Fruit fly (Drosophila melanogaster) whole organism, embryonic: ENCODE measurements around the gene CG13113.
A peak's percentile ranks its signal among the peaks of the same experiment; 100 is the strongest.

ENCODE experiments used
- ATbp ChIP-seq: fragments of 200-800 bp; sonication (Bioruptor generic); optimal IDR thresholded peaks from 2 replicates; lab custom pipeline; 2017; ENCODE audit warnings: missing biosample characterization, mild to moderate bottlenecking, missing genetic modification characterization, missing genetic modification reagents
- Atf-2 ChIP-seq: fragments of 200-800 bp; sonication (Bioruptor generic); optimal IDR thresholded peaks from 2 replicates; lab custom pipeline; 2016; ENCODE audit warnings: missing biosample characterization, missing genetic modification characterization
- CG11398 ChIP-seq: fragments of 200-800 bp; sonication (Bioruptor generic); optimal IDR thresholded peaks from 2 replicates; lab custom pipeline; 2016; ENCODE audit warnings: missing biosample characterization, missing genetic modification characterization
- CG15073 ChIP-seq: fragments of 200-800 bp; sonication (Bioruptor generic); optimal IDR thresholded peaks from 2 replicates; lab custom pipeline; 2016; ENCODE audit warnings: missing biosample characterization, missing genetic modification characterization
- CG15479 ChIP-seq: fragments of 200-800 bp; sonication (Bioruptor generic); optimal IDR thresholded peaks from 3 replicates; lab custom pipeline; 2019; ENCODE audit warnings: missing biosample characterization, mild to moderate bottlenecking, missing genetic modification characterization, moderate library complexity
- CG1603 ChIP-seq: fragments of 200-800 bp; sonication (Bioruptor generic); optimal IDR thresholded peaks from 2 replicates; lab custom pipeline; 2019; ENCODE audit warnings: missing biosample characterization, mild to moderate bottlenecking, missing genetic modification characterization, moderate library complexity
- CG16813 ChIP-seq: fragments of 200-800 bp; sonication (Bioruptor generic); IDR thresholded peaks from 3 replicates; pipeline ENCODE4 v1.3.6; 2022; ENCODE audit warnings: missing biosample characterization, missing genetic modification characterization; ENCODE audit not compliant: partially characterized antibody
- CG2116 ChIP-seq: fragments of 200-800 bp; sonication (Bioruptor generic); optimal IDR thresholded peaks from 3 replicates; lab custom pipeline; 2018; ENCODE audit warnings: missing biosample characterization, mild to moderate bottlenecking, missing genetic modification characterization
- CG2712 ChIP-seq: fragments of 200-800 bp; optimal IDR thresholded peaks from 3 replicates; lab custom pipeline; 2019; ENCODE audit warnings: missing biosample characterization, mild to moderate bottlenecking, missing genetic modification characterization, moderate library complexity
- CG31388 ChIP-seq: fragments of 200-800 bp; sonication (Bioruptor generic); optimal IDR thresholded peaks from 2 replicates; lab custom pipeline; 2016; ENCODE audit warnings: missing biosample characterization, missing genetic modification characterization
- CG32532 ChIP-seq: fragments of 200-800 bp; sonication (Bioruptor generic); IDR thresholded peaks from 2 replicates; pipeline ENCODE4 v1.3.6; 2022; ENCODE audit warnings: missing biosample characterization, missing genetic modification characterization
- CG3281 ChIP-seq: fragments of 200-800 bp; sonication (Bioruptor generic); optimal IDR thresholded peaks from 3 replicates; lab custom pipeline; 2017; ENCODE audit warnings: missing biosample characterization, mild to moderate bottlenecking, missing genetic modification characterization
- CG3726 ChIP-seq: fragments of 200-800 bp; sonication (Bioruptor generic); IDR thresholded peaks from 3 replicates; pipeline ENCODE4, ENCODE4 v1.3.6; 2022; ENCODE audit warnings: missing biosample characterization, missing genetic modification characterization
- CG4617 ChIP-seq: fragments of 200-800 bp; sonication (Bioruptor generic); optimal IDR thresholded peaks from 3 replicates; lab custom pipeline; 2016; ENCODE audit warnings: missing biosample characterization, missing genetic modification characterization, borderline replicate concordance
- CG7987 ChIP-seq: fragments of 200-800 bp; sonication (Bioruptor generic); optimal IDR thresholded peaks from 2 replicates; lab custom pipeline; 2018; ENCODE audit warnings: missing biosample characterization, mild to moderate bottlenecking, missing genetic modification characterization, moderate library complexity
- CG8765 ChIP-seq: fragments of 200-800 bp; sonication (Bioruptor generic); IDR thresholded peaks from 2 replicates; pipeline ENCODE4 v1.3.6; 2022; ENCODE audit warnings: missing biosample characterization, missing genetic modification characterization
- Chrac-16 ChIP-seq: fragments of 200-800 bp; sonication (Bioruptor generic); optimal IDR thresholded peaks from 3 replicates; lab custom pipeline; 2016; ENCODE audit warnings: missing biosample characterization, missing genetic modification characterization
- CoRest ChIP-seq: fragments of 200-800 bp; sonication (Bioruptor generic); optimal IDR thresholded peaks from 3 replicates; lab custom pipeline; 2018; ENCODE audit warnings: missing biosample characterization, mild to moderate bottlenecking, missing genetic modification characterization, moderate library complexity
- D19B ChIP-seq: fragments of 200-800 bp; sonication (Bioruptor generic); optimal IDR thresholded peaks from 2 replicates; lab custom pipeline; 2017; ENCODE audit warnings: missing biosample characterization, mild to moderate bottlenecking, missing genetic modification characterization
- Dek ChIP-seq: fragments of 200-800 bp; sonication (Bioruptor generic); optimal IDR thresholded peaks from 3 replicates; lab custom pipeline; 2019; ENCODE audit warnings: missing biosample characterization, mild to moderate bottlenecking, missing genetic modification characterization, moderate library complexity
- Dfd ChIP-seq, 2 experiments: fragments of >200 bp; optimal IDR thresholded peaks; 2 replicates each; lab custom pipeline; 2017; ENCODE audit warnings: missing biosample characterization in 2 of 2, missing genetic modification characterization in 2 of 2
- Drgx ChIP-seq: fragments of 200-800 bp; sonication (Bioruptor generic); IDR thresholded peaks from 2 replicates; pipeline ENCODE4 v1.3.6; 2022; ENCODE audit warnings: missing biosample characterization, missing genetic modification characterization
- Ets65A ChIP-seq: fragments of 200-800 bp; sonication (Bioruptor generic); peaks from one replicate; lab custom pipeline; 2016; ENCODE audit warnings: missing biosample characterization, missing genetic modification characterization
- Gsc ChIP-seq: fragments of 200-800 bp; sonication (Bioruptor generic); IDR thresholded peaks from 2 replicates; pipeline ENCODE4 v1.3.6; 2022; ENCODE audit warnings: missing biosample characterization, missing genetic modification characterization
- Myb ChIP-seq: fragments of 200-800 bp; sonication (Bioruptor generic); optimal IDR thresholded peaks from 2 replicates; lab custom pipeline; 2016; ENCODE audit warnings: missing biosample characterization, missing genetic modification characterization
- NFAT ChIP-seq: fragments of 200-800 bp; sonication (Bioruptor generic); IDR thresholded peaks from 2 replicates; pipeline ENCODE4 v1.3.6; 2022; ENCODE audit warnings: missing biosample characterization, missing genetic modification characterization
- Nf-YB ChIP-seq: fragments of 200-800 bp; sonication (Bioruptor generic); optimal IDR thresholded peaks from 3 replicates; lab custom pipeline; 2019; ENCODE audit warnings: missing biosample characterization, mild to moderate bottlenecking, missing genetic modification characterization, moderate library complexity
- Rx ChIP-seq: fragments of 200-800 bp; sonication (Bioruptor generic); IDR thresholded peaks from 2 replicates; pipeline ENCODE4 v1.3.6; 2022; ENCODE audit warnings: missing biosample characterization, missing genetic modification characterization
- Sin3A ChIP-seq: fragments of >200 bp; optimal IDR thresholded peaks from 2 replicates; lab custom pipeline; 2018
- Sox102F ChIP-seq: fragments of 200-800 bp; sonication (Bioruptor generic); optimal IDR thresholded peaks from 2 replicates; lab custom pipeline; 2018; ENCODE audit warnings: missing biosample characterization, mild to moderate bottlenecking, missing genetic modification characterization, moderate library complexity
- YL-1 ChIP-seq: fragments of 200-800 bp; sonication (Bioruptor generic); optimal IDR thresholded peaks from 3 replicates; lab custom pipeline; 2017; ENCODE audit warnings: missing biosample characterization, mild to moderate bottlenecking, missing genetic modification characterization
- ab ChIP-seq: fragments of 200-800 bp; sonication (Bioruptor generic); optimal IDR thresholded peaks from 2 replicates; lab custom pipeline; 2016; ENCODE audit warnings: missing biosample characterization, missing genetic modification characterization
- amos ChIP-seq: fragments of 200-800 bp; sonication (Bioruptor generic); IDR thresholded peaks from 2 replicates; pipeline ENCODE4 v1.3.6; 2022; ENCODE audit warnings: missing biosample characterization, missing genetic modification characterization; ENCODE audit not compliant: partially characterized antibody
- bcd ChIP-seq: fragments of 200-800 bp; sonication (Bioruptor generic); optimal IDR thresholded peaks from 2 replicates; lab custom pipeline; 2017; ENCODE audit warnings: missing biosample characterization, mild to moderate bottlenecking, missing genetic modification characterization
- chn ChIP-seq: fragments of 200-800 bp; sonication (Bioruptor generic); optimal IDR thresholded peaks from 2 replicates; lab custom pipeline; 2016; ENCODE audit warnings: missing biosample characterization, missing genetic modification characterization
- da ChIP-seq: fragments of 200-800 bp; sonication (Bioruptor generic); optimal IDR thresholded peaks from 2 replicates; lab custom pipeline; 2016; ENCODE audit warnings: missing biosample characterization, missing genetic modification characterization
- disco-r ChIP-seq: fragments of 200-800 bp; sonication (Bioruptor generic); optimal IDR thresholded peaks from 2 replicates; lab custom pipeline; 2016; ENCODE audit warnings: missing biosample characterization, missing genetic modification characterization
- fru ChIP-seq: fragments of >200 bp; optimal IDR thresholded peaks from 2 replicates; lab custom pipeline; 2017
- gfzf ChIP-seq: fragments of 200-800 bp; sonication (Bioruptor generic); optimal IDR thresholded peaks from 2 replicates; lab custom pipeline; 2016; ENCODE audit warnings: missing biosample characterization, mild to moderate bottlenecking, missing genetic modification characterization, moderate library complexity
- hbn ChIP-seq: fragments of 200-800 bp; sonication (Bioruptor generic); IDR thresholded peaks from 2 replicates; pipeline ENCODE4 v1.3.6; 2022; ENCODE audit warnings: missing biosample characterization, missing genetic modification characterization; ENCODE audit not compliant: partially characterized antibody
- jigr1 ChIP-seq: fragments of 200-800 bp; sonication (Bioruptor generic); IDR thresholded peaks from 3 replicates; pipeline ENCODE4 v1.3.6; 2022; ENCODE audit warnings: missing biosample characterization, missing genetic modification characterization
- kah ChIP-seq: fragments of 200-800 bp; sonication (Bioruptor generic); optimal IDR thresholded peaks from 2 replicates; lab custom pipeline; 2018; ENCODE audit warnings: missing biosample characterization, mild to moderate bottlenecking, missing genetic modification characterization
- kay ChIP-seq: fragments of 200-800 bp; sonication (Bioruptor generic); optimal IDR thresholded peaks from 2 replicates; lab custom pipeline; 2016; ENCODE audit warnings: missing biosample characterization, missing genetic modification characterization
- lmd ChIP-seq: fragments of 200-800 bp; sonication (Bioruptor generic); IDR thresholded peaks from 2 replicates; pipeline ENCODE4 v1.3.6; 2022; ENCODE audit warnings: missing biosample characterization, missing genetic modification characterization
- maf-S ChIP-seq: fragments of 200-800 bp; sonication (Bioruptor generic); optimal IDR thresholded peaks from 2 replicates; lab custom pipeline; 2016; ENCODE audit warnings: missing biosample characterization, missing genetic modification characterization
- pan ChIP-seq, 4 experiments: fragments of >200 bp in 3 of 4; fragments of 200-800 bp in 1 of 4; sonication (Bioruptor generic) in 1 of 4; optimal IDR thresholded peaks in 3 of 4; IDR thresholded peaks in 1 of 4; 2 replicates each; pipeline versions ENCODE4 v1.3.6 to Lab custom; 2017 to 2022; ENCODE audit warnings: missing biosample characterization in 2 of 4, missing genetic modification characterization in 2 of 4, mixed read lengths in 1 of 4
- pho ChIP-seq: fragments of 200-800 bp; sonication (Bioruptor generic); optimal IDR thresholded peaks from 2 replicates; lab custom pipeline; 2016; ENCODE audit warnings: missing biosample characterization, missing genetic modification characterization
- pita ChIP-seq: fragments of 200-800 bp; sonication (Bioruptor generic); optimal IDR thresholded peaks from 2 replicates; lab custom pipeline; 2017; ENCODE audit warnings: missing biosample characterization, mild to moderate bottlenecking, missing genetic modification characterization
- tup ChIP-seq: fragments of 200-800 bp; sonication (Bioruptor generic); optimal IDR thresholded peaks from 2 replicates; lab custom pipeline; 2016; ENCODE audit warnings: missing biosample characterization, mild to moderate bottlenecking, missing genetic modification characterization, moderate library complexity
- vnd ChIP-seq: fragments of 200-800 bp; sonication (Bioruptor generic); IDR thresholded peaks from 3 replicates; pipeline ENCODE4 v1.3.6; 2022; ENCODE audit warnings: missing biosample characterization, missing genetic modification characterization; ENCODE audit not compliant: partially characterized antibody

Gene CG13113

dm6 chr2L:9576269-9576933 is 32.4 kb downstream of the CG13113 start, which contains the start of gene Mtpalpha (continued):
- TF ChIP-seq YL-1 (GFP tag; lab: Kevin White, UChicago) (peak; percentile 67), chn (GFP tag; lab: Kevin White, UChicago) (no peak), pan (optimal IDR thresholded peaks at IDR 0.05; lab: Kevin White, UChicago) (no peak), pan (GFP tag; optimal IDR thresholded peaks at IDR 0.05 in 1 of 2, IDR thresholded peaks at IDR 0.05 in 1 of 2) (peak in 1 of 2 experiments; percentile 18), amos (GFP tag; lab: Robert Waterston, UW) (no peak), pita (GFP tag; lab: Kevin White, UChicago) (peak; percentile 29), Chrac-16 (GFP tag; lab: Kevin White, UChicago) (peak; percentile 56), D19B (GFP tag; lab: Kevin White, UChicago) (no peak), maf-S (GFP tag; lab: Kevin White, UChicago) (no peak), jigr1 (GFP tag; lab: Robert Waterston, UW) (no peak), CG11398 (no peak), Rx (no peak), fru (lab: Kevin White, UChicago) (no peak), kah (peak; percentile 88), kay (no peak), CG4617 (GFP tag; lab: Kevin White, UChicago) (peak; percentile 61), disco-r (GFP tag; lab: Kevin White, UChicago) (no peak), CG3726 (GFP tag; lab: Robert Waterston, UW) (no peak), CG32532 (peak; percentile 71), Atf-2 (GFP tag; lab: Kevin White, UChicago) (no peak), CoRest (peak; percentile 38), CG31388 (no peak), Sin3A (lab: Kevin White, UChicago) (no peak), Dek (tag; lab: Kevin White, UChicago) (peak; percentile 65), Nf-YB (peak; percentile 31), bcd (no peak), pho (GFP tag; lab: Kevin White, UChicago) (no peak), CG16813 (GFP tag; lab: Robert Waterston, UW) (no peak), Drgx (peak; percentile 90), vnd (GFP tag; lab: Robert Waterston, UW) (no peak), Sox102F (GFP tag; lab: Kevin White, UChicago) (peak; percentile 48), da (GFP tag; lab: Kevin White, UChicago) (no peak), CG15479 (no peak), lmd (GFP tag; lab: Robert Waterston, UW) (peak; percentile 33; the same call in 1 of the 2 replicates), CG3281 (GFP tag; lab: Kevin White, UChicago) (no peak), ATbp (GFP tag; lab: Kevin White, UChicago) (no peak), tup (GFP tag; lab: Kevin White, UChicago) (no peak), hbn (GFP tag; lab: Robert Waterston, UW) (no peak), Gsc (GFP tag; lab: Robert Waterston, UW) (no peak), gfzf (GFP tag; lab: Kevin White, UChicago) (peak; percentile 93), CG1603 (tag; lab: Kevin White, UChicago) (no peak), CG7987 (GFP tag; lab: Kevin White, UChicago) (peak; percentile 38), NFAT (GFP tag; lab: Robert Waterston, UW) (peak; percentile 62; the same call in 1 of the 2 replicates), CG15073 (GFP tag; lab: Kevin White, UChicago) (no peak), CG2712 (no peak), ab (GFP tag; lab: Kevin White, UChicago) (no peak), CG8765 (GFP tag; lab: Robert Waterston, UW) (no peak), Ets65A (GFP tag; lab: Kevin White, UChicago) (peak; percentile 58), Myb (GFP tag; lab: Kevin White, UChicago) (peak; percentile 56), Dfd (GFP tag; optimal IDR thresholded peaks at IDR 0.05; lab: Kevin White, UChicago) (no peak), CG2116 (GFP tag; lab: Kevin White, UChicago) (peak; percentile 22)
